Worm (Caenorhabditis elegans): ENCODE results near the gene mesp-1.
A peak's percentile ranks its signal among the peaks of the same experiment; 100 is the strongest.

mesp-1 gene

ce11 chrIV:8530042-8531027 is 31.2 kb downstream of the mesp-1 start (continued):
- TF ChIP-seq pqm-1 (tag; optimal IDR thresholded peaks at IDR 0.05) (peak; percentile 60), ama-1 (optimal IDR thresholded peaks at IDR 0.05) (peak; percentile 28), jun-1 (tag; optimal IDR thresholded peaks at IDR 0.05) (peak; percentile 70), C16A3.4 (tag; optimal IDR thresholded peaks at IDR 0.05) (peak; percentile 25), nhr-71 (tag; optimal IDR thresholded peaks at IDR 0.05) (peak; percentile 77), nhr-19 (GFP tag; conservative IDR thresholded peaks at IDR 0.05) (peak; percentile 51), fkh-10 (GFP tag; optimal IDR thresholded peaks at IDR 0.05) (no peak), lin-13 (GFP tag; optimal IDR thresholded peaks at IDR 0.05) (peak; percentile 51), lin-35 (GFP tag; optimal IDR thresholded peaks at IDR 0.05) (peak in 1 of 2 experiments; percentile 71), xbp-1 (tag; optimal IDR thresholded peaks at IDR 0.05) (peak; percentile 33), snpc-4 (tag; optimal IDR thresholded peaks at IDR 0.05) (no peak), mep-1 (tag; optimal IDR thresholded peaks at IDR 0.05) (peak; percentile 61), unc-130 (tag; optimal IDR thresholded peaks at IDR 0.05) (peak; percentile 29), elt-2 (tag; optimal IDR thresholded peaks at IDR 0.05) (peak; percentile 98)

ce11 chrIV:8532024-8532423 is 32.9 kb downstream of the mesp-1 start:
- TF ChIP-seq nhr-19 (GFP tag; conservative IDR thresholded peaks at IDR 0.05) (0 out of 2 replicates have a peak, but pooled peaks have one; percentile 9), lin-35 (GFP tag; optimal IDR thresholded peaks at IDR 0.05) (peak in 1 of 2 experiments; percentile 36), nhr-20 (tag; optimal IDR thresholded peaks at IDR 0.05) (peak; percentile 18), elt-2 (tag; optimal IDR thresholded peaks at IDR 0.05) (peak; percentile 76), ceh-88 (GFP tag; IDR thresholded peaks at IDR 0.05) (no peak), blmp-1 (tag; optimal IDR thresholded peaks at IDR 0.05) (peak; percentile 54), nhr-71 (tag; optimal IDR thresholded peaks at IDR 0.05) (peak; percentile 8), ama-1 (optimal IDR thresholded peaks at IDR 0.05) (no peak)

ce11 chrIV:8532796-8533195 is 33.7 kb downstream of the mesp-1 start:
- TF ChIP-seq fkh-4 (tag; optimal IDR thresholded peaks at IDR 0.05; ENCODE audit: borderline replicate concordance) (no peak), lin-35 (GFP tag; optimal IDR thresholded peaks at IDR 0.05) (peak in 1 of 2 experiments; percentile 14), C34B4.2 (tag; optimal IDR thresholded peaks at IDR 0.05) (no peak), elt-2 (tag; optimal IDR thresholded peaks at IDR 0.05) (peak; percentile 81), blmp-1 (tag; optimal IDR thresholded peaks at IDR 0.05) (peak; percentile 30)

- no peak for TF ChIP-seq pag-3 (tag; optimal IDR thresholded peaks at IDR 0.05; ENCODE audit: borderline replicate concordance, insufficient read depth)
- peak; percentile 23 for TF ChIP-seq nhr-85 (tag)
These were observed 35.1 kb downstream of the mesp-1 start for ce11 chrIV:8534189-8534588.

- TF ChIP-seq tbx-2 (tag; optimal IDR thresholded peaks at IDR 0.05) (peak; percentile 66), dsc-1 (tag; optimal IDR thresholded peaks at IDR 0.05) (no peak), nhr-47 (tag; optimal IDR thresholded peaks at IDR 0.05) (peak; percentile 21), rnt-1 (tag; optimal IDR thresholded peaks at IDR 0.05) (peak; percentile 43), blmp-1 (tag; optimal IDR thresholded peaks at IDR 0.05) (peak; percentile 55), ceh-82 (tag; optimal IDR thresholded peaks at IDR 0.05) (no peak), elt-2 (tag; optimal IDR thresholded peaks at IDR 0.05) (peak; percentile 61), xbp-1 (tag; optimal IDR thresholded peaks at IDR 0.05) (peak; percentile 8), nhr-90 (tag; optimal IDR thresholded peaks at IDR 0.05; ENCODE audit: poor library complexity) (peak; percentile 59), mab-9 (GFP tag; IDR thresholded peaks at IDR 0.05) (no peak), grh-1 (GFP tag; IDR thresholded peaks at IDR 0.05) (0 out of 2 replicates have a peak, but pooled peaks have one; percentile 14), ces-1 (GFP tag; optimal IDR thresholded peaks at IDR 0.05) (no peak), unc-130 (tag; optimal IDR thresholded peaks at IDR 0.05) (peak; percentile 43), elt-3 (tag; optimal IDR thresholded peaks at IDR 0.05) (peak in 4 of 6 experiments; percentile 21 to 86 (median 62)), C04F5.9 (tag; optimal IDR thresholded peaks at IDR 0.05) (no peak), lin-13 (GFP tag; optimal IDR thresholded peaks at IDR 0.05) (no peak), egl-13 (tag; optimal IDR thresholded peaks at IDR 0.05) (no peak), nhr-19 (GFP tag; conservative IDR thresholded peaks at IDR 0.05) (peak; percentile 67), C16A3.4 (tag; optimal IDR thresholded peaks at IDR 0.05) (peak; percentile 31), lin-35 (GFP tag; optimal IDR thresholded peaks at IDR 0.05) (peak in 1 of 2 experiments; percentile 74), nhr-20 (tag; optimal IDR thresholded peaks at IDR 0.05) (peak; percentile 92), nhr-76 (tag; optimal IDR thresholded peaks at IDR 0.05) (no peak), nhr-28 (tag; optimal IDR thresholded peaks at IDR 0.05) (no peak), fos-1 (tag; optimal IDR thresholded peaks at IDR 0.05) (no peak), fkh-10 (GFP tag; optimal IDR thresholded peaks at IDR 0.05) (no peak), snu-23 (GFP tag; optimal IDR thresholded peaks at IDR 0.05) (peak; percentile 71), swsn-7 (tag; optimal IDR thresholded peaks at IDR 0.05) (peak; percentile 10), dpl-1 (GFP tag; optimal IDR thresholded peaks at IDR 0.05) (peak in 1 of 3 experiments; percentile 8)
These were observed 35.9 kb downstream of the mesp-1 start for ce11 chrIV:8534997-8535414.

Measured in whole organism, L1 larva.